Fruit fly (Drosophila melanogaster) whole organism, pupa: Measurements from ENCODE around the gene shv.

Experiments used
- CG12605 ChIP-seq: fragments of 200-800 bp; sonication (Bioruptor generic); IDR thresholded peaks from 2 replicates; pipeline ENCODE4 v1.3.6; 2022; ENCODE audit warnings: missing biosample characterization, missing genetic modification characterization
- CG17806 ChIP-seq: fragments of 200-800 bp; sonication (Bioruptor generic); optimal IDR thresholded peaks from 2 replicates; lab custom pipeline; 2018; ENCODE audit warnings: missing biosample characterization, mild to moderate bottlenecking, missing genetic modification characterization, moderate library complexity
- CG34367 ChIP-seq: fragments of 200-800 bp; sonication (Bioruptor generic); optimal IDR thresholded peaks from 2 replicates; lab custom pipeline; 2018; ENCODE audit warnings: missing biosample characterization, mild to moderate bottlenecking, missing genetic modification characterization
- EcR ChIP-seq: fragments of 200-800 bp; sonication (Bioruptor generic); optimal IDR thresholded peaks from 3 replicates; lab custom pipeline; 2019; ENCODE audit warnings: missing biosample characterization, missing genetic modification characterization, mild to moderate bottlenecking, moderate library complexity, missing genetic modification reagents
- Pif1A ChIP-seq: fragments of 200-800 bp; sonication (Bioruptor generic); optimal IDR thresholded peaks from 3 replicates; lab custom pipeline; 2016; ENCODE audit warnings: missing biosample characterization, missing genetic modification characterization
- Pif1B ChIP-seq: fragments of 200-800 bp; sonication (Bioruptor generic); optimal IDR thresholded peaks from 3 replicates; lab custom pipeline; 2016; ENCODE audit warnings: missing biosample characterization, missing genetic modification characterization
- Snoo ChIP-seq: fragments of 200-800 bp; sonication (Bioruptor generic); optimal IDR thresholded peaks from 3 replicates; lab custom pipeline; 2017; ENCODE audit warnings: missing biosample characterization, mild to moderate bottlenecking, missing genetic modification characterization, inconsistent platforms
- fd96Ca ChIP-seq: fragments of 200-800 bp; sonication (Bioruptor generic); IDR thresholded peaks from 3 replicates; pipeline ENCODE4 v1.3.6; 2022; ENCODE audit warnings: missing biosample characterization, missing genetic modification characterization
- rn ChIP-seq: fragments of 200-800 bp; sonication (Bioruptor generic); IDR thresholded peaks from 2 replicates; pipeline ENCODE4 v1.3.6; 2022; ENCODE audit warnings: missing biosample characterization, missing genetic modification characterization

dm6 chr2L:468745-469358, 15.9 kb downstream of the shv start:
- no peak for TF ChIP-seq EcR (GFP tag; lab: Kevin White, UChicago)
- TF ChIP-seq Pif1A, result peak; percentile 58
- TF ChIP-seq rn, result peak; percentile 49; the same call in 1 of the 2 replicates
- peak; percentile 86 for TF ChIP-seq fd96Ca (GFP tag; lab: Robert Waterston, UW)
- no peak for TF ChIP-seq Snoo (tag; lab: Kevin White, UChicago)
- peak; percentile 81 for TF ChIP-seq CG12605 (GFP tag; lab: Robert Waterston, UW)
- peak; percentile 59 for TF ChIP-seq Pif1B (GFP tag; lab: Kevin White, UChicago)
- peak; percentile 38 for TF ChIP-seq CG34367 (tag; lab: Kevin White, UChicago)
- TF ChIP-seq CG17806 (tag; lab: Kevin White, UChicago), result peak; percentile 61
